Worm (Caenorhabditis elegans) whole organism, L1 larva: Measurements from ENCODE around the gene F57A8.1.

Experiments used
- C04F5.9 ChIP-seq: sonication (generic microtip); optimal IDR thresholded peaks from 2 replicates; lab custom pipeline; 2016; ENCODE audit warnings: missing genetic modification characterization, missing compliant biosample characterization
- C16A3.4 ChIP-seq: fragments of 150-350 bp; optimal IDR thresholded peaks from 2 replicates; lab custom pipeline; 2014; ENCODE audit warnings: missing biosample characterization, missing genetic modification characterization
- C34B4.2 ChIP-seq: sonication (generic microtip); optimal IDR thresholded peaks from 2 replicates; lab custom pipeline; 2017; ENCODE audit warnings: mild to moderate bottlenecking, missing genetic modification characterization, missing compliant biosample characterization
- aha-1 ChIP-seq: fragments of 150-350 bp; optimal IDR thresholded peaks from 2 replicates; lab custom pipeline; 2014; ENCODE audit warnings: missing biosample characterization, missing genetic modification characterization
- alr-1 ChIP-seq: fragments of 200-800 bp; sonication (Bioruptor generic); optimal IDR thresholded peaks from 2 replicates; lab custom pipeline; 2018; ENCODE audit warnings: borderline replicate concordance, mild to moderate bottlenecking, missing genetic modification characterization, missing compliant biosample characterization
- aly-2 ChIP-seq: fragments of 150-350 bp; optimal IDR thresholded peaks from 2 replicates; lab custom pipeline; 2014; ENCODE audit warnings: missing biosample characterization, missing genetic modification characterization
- ceh-8 ChIP-seq: fragments of 200-800 bp; sonication (Bioruptor generic); optimal IDR thresholded peaks from 2 replicates; lab custom pipeline; 2018; ENCODE audit warnings: mild to moderate bottlenecking, missing genetic modification characterization, moderate library complexity, missing compliant biosample characterization
- ceh-82 ChIP-seq, 3 experiments: fragments of 150-350 bp in 1 of 3; sonication (generic microtip) in 2 of 3; optimal IDR thresholded peaks; 2 replicates each; lab custom pipeline; 2014 to 2017; ENCODE audit warnings: missing biosample characterization in 3 of 3, missing genetic modification characterization in 3 of 3
- ceh-88 ChIP-seq: fragments of 200-800 bp; sonication (Bioruptor generic); IDR thresholded peaks from 2 replicates; pipeline ENCODE4 v1.3.6; 2022; ENCODE audit warnings: missing genetic modification characterization, missing compliant biosample characterization
- ceh-90 ChIP-seq: sonication (generic microtip); optimal IDR thresholded peaks from 2 replicates; lab custom pipeline; 2016; ENCODE audit warnings: missing genetic modification characterization, missing compliant biosample characterization
- ces-1 ChIP-seq: fragments of 150-350 bp; optimal IDR thresholded peaks from 2 replicates; lab custom pipeline; 2014; ENCODE audit warnings: missing biosample characterization, missing genetic modification reagents, missing genetic modification characterization
- dpl-1 ChIP-seq, 3 experiments: fragments of 150-350 bp in 2 of 3; sonication (generic microtip) in 1 of 3; optimal IDR thresholded peaks; 2 replicates each; lab custom pipeline; 2014 to 2017; ENCODE audit warnings: missing biosample characterization in 3 of 3, missing genetic modification characterization in 3 of 3, missing genetic modification reagents in 3 of 3
- egl-13 ChIP-seq: sonication (generic microtip); optimal IDR thresholded peaks from 2 replicates; lab custom pipeline; 2016; ENCODE audit warnings: missing genotype, missing genetic modification reagents, missing genetic modification characterization, missing compliant biosample characterization
- grh-1 ChIP-seq: fragments of 200-800 bp; sonication (Bioruptor generic); IDR thresholded peaks from 2 replicates; pipeline ENCODE4 v1.3.6; 2022; ENCODE audit warnings: missing genetic modification reagents, missing genetic modification characterization, missing compliant biosample characterization
- hlh-4 ChIP-seq: sonication (generic microtip); optimal IDR thresholded peaks from 2 replicates; lab custom pipeline; 2016; ENCODE audit warnings: mild to moderate bottlenecking, missing genetic modification characterization, missing compliant biosample characterization
- hpl-2 ChIP-seq: fragments of 150-350 bp; optimal IDR thresholded peaks from 2 replicates; lab custom pipeline; 2014; ENCODE audit warnings: missing biosample characterization, missing genetic modification reagents, missing genetic modification characterization
- irx-1 ChIP-seq: sonication (generic microtip); optimal IDR thresholded peaks from 2 replicates; lab custom pipeline; 2016; ENCODE audit warnings: missing genetic modification characterization, missing compliant biosample characterization
- lin-13 ChIP-seq: fragments of 150-350 bp; optimal IDR thresholded peaks from 2 replicates; lab custom pipeline; 2014; ENCODE audit warnings: missing biosample characterization, missing genetic modification reagents, missing genetic modification characterization
- lin-14 ChIP-seq: fragments of 200-800 bp; sonication (Bioruptor generic); optimal IDR thresholded peaks from 2 replicates; lab custom pipeline; 2018; ENCODE audit warnings: mild to moderate bottlenecking, missing genetic modification characterization, moderate library complexity, missing compliant biosample characterization
- lin-15B ChIP-seq: fragments of 150-350 bp; sonication (generic microtip); optimal IDR thresholded peaks from 3 replicates; lab custom pipeline; 2014; ENCODE audit warnings: missing biosample characterization, missing genetic modification characterization
- lin-35 ChIP-seq, 2 experiments: fragments of 150-350 bp; optimal IDR thresholded peaks; 2 replicates each; lab custom pipeline; 2014; ENCODE audit warnings: missing biosample characterization in 2 of 2, missing genetic modification characterization in 2 of 2, missing genetic modification reagents in 2 of 2
- lin-39 ChIP-seq: fragments of 150-350 bp; optimal IDR thresholded peaks from 2 replicates; lab custom pipeline; 2014; ENCODE audit warnings: missing biosample characterization, missing genetic modification reagents, missing genetic modification characterization
- lsy-2 ChIP-seq, 2 experiments: fragments of 150-350 bp; optimal IDR thresholded peaks; 2 replicates each; lab custom pipeline; 2014; ENCODE audit warnings: missing biosample characterization in 2 of 2, missing genetic modification characterization in 2 of 2
- mab-9 ChIP-seq: fragments of 200-800 bp; sonication (Bioruptor generic); IDR thresholded peaks from 2 replicates; pipeline ENCODE4 v1.3.6; 2022; ENCODE audit warnings: missing genetic modification reagents, missing genetic modification characterization, missing compliant biosample characterization
- mdl-1 ChIP-seq, 2 experiments: fragments of 150-350 bp; optimal IDR thresholded peaks; 2 replicates each; lab custom pipeline; 2014 to 2017; ENCODE audit warnings: missing biosample characterization in 2 of 2, missing genetic modification characterization in 2 of 2, inconsistent platforms in 1 of 2
- mep-1 ChIP-seq: fragments of 150-350 bp; optimal IDR thresholded peaks from 2 replicates; lab custom pipeline; 2014; ENCODE audit warnings: missing biosample characterization, missing genetic modification characterization
- nhr-11 ChIP-seq: fragments of 150-350 bp; optimal IDR thresholded peaks from 2 replicates; lab custom pipeline; 2014; ENCODE audit warnings: missing biosample characterization, missing genetic modification characterization
- nhr-19 ChIP-seq: fragments of 200-800 bp; sonication (Bioruptor generic); conservative IDR thresholded peaks from 2 replicates; pipeline ENCODE4 v1.3.6; 2022; ENCODE audit warnings: missing genetic modification characterization, missing compliant biosample characterization
- nhr-20 ChIP-seq: sonication (generic microtip); optimal IDR thresholded peaks from 2 replicates; lab custom pipeline; 2016; ENCODE audit warnings: mild to moderate bottlenecking, missing genetic modification characterization, missing compliant biosample characterization
- nhr-28 ChIP-seq: fragments of 150-350 bp; optimal IDR thresholded peaks from 2 replicates; lab custom pipeline; 2014; ENCODE audit warnings: missing biosample characterization, missing genetic modification characterization
- nhr-71 ChIP-seq: sonication (generic microtip); optimal IDR thresholded peaks from 2 replicates; lab custom pipeline; 2016; ENCODE audit warnings: mild to moderate bottlenecking, missing genetic modification characterization, moderate library complexity, missing compliant biosample characterization
- nhr-76 ChIP-seq: sonication (generic microtip); optimal IDR thresholded peaks from 2 replicates; lab custom pipeline; 2017; ENCODE audit warnings: missing biosample characterization, missing genetic modification characterization
- nhr-77 ChIP-seq: fragments of 150-350 bp; optimal IDR thresholded peaks from 2 replicates; lab custom pipeline; 2014; ENCODE audit warnings: missing biosample characterization, missing genetic modification characterization
- nhr-85 ChIP-seq: sonication (generic microtip); peaks from one replicate; lab custom pipeline; 2016; ENCODE audit warnings: missing genetic modification characterization, inconsistent platforms, missing compliant biosample characterization
- nhr-90 ChIP-seq: sonication (generic microtip); optimal IDR thresholded peaks from 2 replicates; lab custom pipeline; 2016; ENCODE audit warnings: mild to moderate bottlenecking, missing genetic modification characterization, missing compliant biosample characterization; ENCODE audit not compliant: poor library complexity
- pqm-1 ChIP-seq: sonication (generic microtip); optimal IDR thresholded peaks from 3 replicates; lab custom pipeline; 2017; ENCODE audit warnings: missing biosample characterization, missing genetic modification characterization
- skn-1 ChIP-seq: fragments of 150-350 bp; optimal IDR thresholded peaks from 2 replicates; lab custom pipeline; 2014; ENCODE audit warnings: missing biosample characterization, missing genetic modification characterization
- snpc-4 ChIP-seq: fragments of 150-350 bp; optimal IDR thresholded peaks from 2 replicates; lab custom pipeline; 2014; ENCODE audit warnings: missing biosample characterization, missing genetic modification characterization
- snu-23 ChIP-seq: sonication (generic microtip); optimal IDR thresholded peaks from 2 replicates; lab custom pipeline; 2016; ENCODE audit warnings: missing genetic modification characterization, missing compliant biosample characterization
- swsn-7 ChIP-seq: sonication (generic microtip); optimal IDR thresholded peaks from 2 replicates; lab custom pipeline; 2016; ENCODE audit warnings: missing genetic modification characterization, missing compliant biosample characterization
- tbx-2 ChIP-seq: sonication (generic microtip); optimal IDR thresholded peaks from 2 replicates; lab custom pipeline; 2016; ENCODE audit warnings: missing genetic modification characterization, missing compliant biosample characterization
- unc-130 ChIP-seq: fragments of 150-350 bp; optimal IDR thresholded peaks from 2 replicates; lab custom pipeline; 2017; ENCODE audit warnings: missing biosample characterization, missing genetic modification characterization, inconsistent platforms
- unc-30 ChIP-seq: sonication (generic microtip); optimal IDR thresholded peaks from 2 replicates; lab custom pipeline; 2017; ENCODE audit warnings: missing biosample characterization, missing genetic modification characterization
- unc-62 ChIP-seq: fragments of 150-350 bp; optimal IDR thresholded peaks from 2 replicates; lab custom pipeline; 2014; ENCODE audit warnings: missing biosample characterization, missing genetic modification reagents, missing genetic modification characterization
- unc-98 ChIP-seq: fragments of 200-800 bp; sonication (Bioruptor generic); IDR thresholded peaks from 2 replicates; pipeline ENCODE4 v1.3.6; 2022; ENCODE audit warnings: missing genetic modification characterization, missing compliant biosample characterization
- zag-1 ChIP-seq: fragments of 150-350 bp; optimal IDR thresholded peaks from 2 replicates; lab custom pipeline; 2014; ENCODE audit warnings: missing biosample characterization, missing genetic modification characterization
- ztf-4 ChIP-seq: fragments of 150-350 bp; optimal IDR thresholded peaks from 2 replicates; lab custom pipeline; 2014; ENCODE audit warnings: missing biosample characterization, missing genetic modification characterization

Gene F57A8.1

DNA sequence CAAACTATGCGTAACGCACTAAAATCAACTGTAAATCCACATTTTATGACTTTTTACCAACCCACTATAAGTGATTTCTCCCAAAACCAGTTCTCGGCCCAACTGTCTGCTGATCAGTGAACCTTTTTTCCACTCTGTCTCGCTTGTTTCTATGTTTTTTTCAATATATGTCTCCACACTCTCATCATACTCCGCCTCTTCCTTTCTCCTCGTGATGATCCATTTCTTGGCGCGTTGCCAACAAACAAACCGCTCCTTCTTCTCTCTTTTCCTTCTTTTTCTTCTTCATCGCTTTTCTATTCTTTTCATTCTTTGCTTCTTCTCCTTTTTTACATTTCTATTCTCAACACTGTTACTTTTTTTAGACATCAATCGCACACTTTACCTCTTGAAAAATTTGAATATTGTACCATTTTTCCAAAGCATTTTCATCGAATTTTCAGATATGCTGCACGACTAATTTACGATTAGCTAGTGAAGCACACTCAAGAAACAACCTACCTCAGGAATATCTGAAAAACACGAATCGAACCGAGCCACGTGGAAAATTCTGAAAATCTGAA is 6.2 kb downstream of the F57A8.1 start, which contains the start of gene T06E8.8 (continued):
- TF ChIP-seq aly-2 = no peak
- peak in 2 of 3 experiments; percentile 35 to 64 for TF ChIP-seq ceh-82 (tag; optimal IDR thresholded peaks at IDR 0.05; lab: Kevin White, UChicago)
- no peak for TF ChIP-seq mab-9
- TF ChIP-seq mdl-1 (tag; optimal IDR thresholded peaks at IDR 0.05; lab: Kevin White, UChicago) = peak in 1 of 2 experiments; percentile 80
- TF ChIP-seq C04F5.9 (tag; lab: Kevin White, UChicago) = no peak
- TF ChIP-seq hlh-4 (tag; lab: Kevin White, UChicago) = no peak
- no peak for TF ChIP-seq C34B4.2
- peak; percentile 49 for TF ChIP-seq C16A3.4 (tag; lab: Kevin White, UChicago)
- no peak for TF ChIP-seq unc-30 (tag; lab: Kevin White, UChicago)
- TF ChIP-seq irx-1 (tag; lab: Kevin White, UChicago) = peak; percentile 21
- no peak for TF ChIP-seq pqm-1 (tag; lab: Kevin White, UChicago)
- no peak for TF ChIP-seq ceh-90 (tag; lab: Kevin White, UChicago)
- TF ChIP-seq snpc-4 = peak; percentile 26
- TF ChIP-seq lin-35 (GFP tag; optimal IDR thresholded peaks at IDR 0.05; lab: Kevin White, UChicago) = peak; percentile 46 to 71
- peak; percentile 4 to 54 (median 23) for TF ChIP-seq dpl-1 (GFP tag; optimal IDR thresholded peaks at IDR 0.05; lab: Kevin White, UChicago)
- TF ChIP-seq aha-1 (tag; lab: Kevin White, UChicago) = no peak
- peak; percentile 89 for TF ChIP-seq lin-14 (GFP tag; lab: Kevin White, UChicago)
- no peak for TF ChIP-seq ces-1 (GFP tag; lab: Kevin White, UChicago)
- no peak for TF ChIP-seq ceh-8
- peak; percentile 81 for TF ChIP-seq nhr-19
- no peak for TF ChIP-seq zag-1 (tag; lab: Kevin White, UChicago)
- TF ChIP-seq nhr-71 (tag; lab: Kevin White, UChicago) = peak; percentile 88
- TF ChIP-seq skn-1 = peak; percentile 65
- TF ChIP-seq lin-13 (GFP tag; lab: Kevin White, UChicago) = peak; percentile 37
- TF ChIP-seq unc-62 (GFP tag; lab: Kevin White, UChicago) = no peak
- TF ChIP-seq mep-1 = peak; percentile 62
- TF ChIP-seq nhr-76 (tag; lab: Kevin White, UChicago) = no peak
- peak; percentile 82 for TF ChIP-seq nhr-90 (tag; lab: Kevin White, UChicago)
- peak; percentile 99 for TF ChIP-seq nhr-85 (tag; lab: Kevin White, UChicago)
- TF ChIP-seq grh-1 (GFP tag; lab: Robert Waterston, UW) = peak; percentile 93
- no peak for TF ChIP-seq egl-13 (tag; lab: Kevin White, UChicago)
- peak; percentile 41 for TF ChIP-seq unc-130
- peak; percentile 65 for TF ChIP-seq swsn-7 (tag; lab: Kevin White, UChicago)
- TF ChIP-seq lin-15B (tag; lab: Kevin White, UChicago) = no peak
- TF ChIP-seq nhr-11 = peak; percentile 20
- peak; percentile 82 for TF ChIP-seq tbx-2
- no peak for TF ChIP-seq hpl-2 (GFP tag; lab: Kevin White, UChicago)
- no peak for TF ChIP-seq ceh-88
- peak; percentile 87 for TF ChIP-seq snu-23
- TF ChIP-seq ztf-4 (tag; lab: Kevin White, UChicago) = peak; percentile 28
- no peak for TF ChIP-seq unc-98 (GFP tag; lab: Robert Waterston, UW)
- peak; percentile 91 for TF ChIP-seq nhr-20 (tag; lab: Kevin White, UChicago)
- TF ChIP-seq lsy-2 (tag; optimal IDR thresholded peaks at IDR 0.05; lab: Kevin White, UChicago) = peak; percentile 78 to 94
- TF ChIP-seq nhr-77 (tag; lab: Kevin White, UChicago) = peak; percentile 49
- TF ChIP-seq lin-39 (tag; lab: Kevin White, UChicago) = no peak
- TF ChIP-seq nhr-28 (tag; lab: Kevin White, UChicago) = no peak
- TF ChIP-seq alr-1 (tag; lab: Kevin White, UChicago) = no peak
